Worm (Caenorhabditis elegans) whole organism, L4 larva: Measurements from ENCODE around the gene Y113G7B.15.
A peak's percentile ranks its signal among the peaks of the same experiment; 100 is the strongest.

Experiments used
- F26F4.8 ChIP-seq: fragments of 200-800 bp; sonication (Bioruptor generic); conservative IDR thresholded peaks from 2 replicates; pipeline ENCODE4 v1.3.6; 2022; ENCODE audit warnings: missing genetic modification characterization, missing compliant biosample characterization
- F37D6.2 ChIP-seq: sonication (generic microtip); optimal IDR thresholded peaks from 2 replicates; lab custom pipeline; 2016; ENCODE audit warnings: mild to moderate bottlenecking, missing genetic modification characterization, missing compliant biosample characterization
- F44E2.7 ChIP-seq: fragments of 200-800 bp; sonication (Bioruptor generic); IDR thresholded peaks from 2 replicates; pipeline ENCODE4 v2.1.2; 2022; ENCODE audit warnings: missing genetic modification characterization, missing compliant biosample characterization
- T20F7.1 ChIP-seq: fragments of 200-800 bp; sonication (Bioruptor generic); optimal IDR thresholded peaks from 2 replicates; lab custom pipeline; 2018; ENCODE audit warnings: mild to moderate bottlenecking, missing genetic modification characterization, missing compliant biosample characterization
- Y48G9A.11 ChIP-seq: fragments of 200-800 bp; sonication (Bioruptor generic); IDR thresholded peaks from 2 replicates; pipeline ENCODE4 v1.3.6; 2022; ENCODE audit warnings: missing genetic modification reagents, missing genetic modification characterization, missing compliant biosample characterization
- Y75B8A.6 ChIP-seq: fragments of 200-800 bp; sonication (Bioruptor generic); IDR thresholded peaks from 2 replicates; pipeline ENCODE4 v1.3.6; 2022; ENCODE audit warnings: missing genetic modification reagents, missing genetic modification characterization, missing compliant biosample characterization
- ZK337.2 ChIP-seq: fragments of 200-800 bp; sonication (Bioruptor generic); IDR thresholded peaks from 2 replicates; pipeline ENCODE4 v1.3.6; 2022; ENCODE audit warnings: missing genetic modification reagents, missing genetic modification characterization, missing compliant biosample characterization
- aha-1 ChIP-seq: fragments of 150-350 bp; peaks from one replicate; lab custom pipeline; 2014; ENCODE audit warnings: missing biosample characterization, missing genetic modification characterization
- aly-2 ChIP-seq: sonication (generic microtip); optimal IDR thresholded peaks from 2 replicates; lab custom pipeline; 2018; ENCODE audit warnings: missing biosample characterization, missing genetic modification characterization
- ama-1 ChIP-seq: fragments of 150-350 bp; optimal IDR thresholded peaks from 2 replicates; lab custom pipeline; 2014; ENCODE audit warnings: inconsistent platforms, mixed read lengths
- arid-1 ChIP-seq: fragments of 200-800 bp; sonication (Bioruptor generic); conservative IDR thresholded peaks from 2 replicates; pipeline ENCODE4 v1.3.6; 2022; ENCODE audit warnings: missing genetic modification reagents, missing genetic modification characterization, missing compliant biosample characterization
- ceh-20 ChIP-seq: fragments of 200-800 bp; sonication (Bioruptor generic); IDR thresholded peaks from 2 replicates; pipeline ENCODE4 v1.3.6; 2022; ENCODE audit warnings: missing genetic modification reagents, missing genetic modification characterization, missing compliant biosample characterization
- ceh-82 ChIP-seq: sonication (generic microtip); optimal IDR thresholded peaks from 2 replicates; lab custom pipeline; 2017; ENCODE audit warnings: missing biosample characterization, missing genetic modification characterization
- cey-2 ChIP-seq: sonication (generic microtip); optimal IDR thresholded peaks from 3 replicates; lab custom pipeline; 2017; ENCODE audit warnings: missing genetic modification characterization, mild to moderate bottlenecking, missing compliant biosample characterization, antibody characterized with exemption, borderline replicate concordance; ENCODE audit not compliant: insufficient read depth
- ctbp-1 ChIP-seq: fragments of 200-800 bp; sonication (Bioruptor generic); IDR thresholded peaks from 2 replicates; pipeline ENCODE4 v1.3.6; 2022; ENCODE audit warnings: missing genetic modification reagents, missing genetic modification characterization, missing compliant biosample characterization
- daf-16 ChIP-seq, 3 experiments: sonication (generic microtip); optimal IDR thresholded peaks; 2 replicates each; lab custom pipeline; 2016 to 2017; ENCODE audit warnings: missing genetic modification characterization in 3 of 3, missing genetic modification reagents in 3 of 3, mild to moderate bottlenecking in 2 of 3, missing compliant biosample characterization in 2 of 3, missing biosample characterization in 1 of 3, moderate library complexity in 1 of 3
- daf-19 ChIP-seq: fragments of 200-800 bp; sonication (Bioruptor generic); conservative IDR thresholded peaks from 2 replicates; pipeline ENCODE4 v1.3.6; 2022; ENCODE audit warnings: missing genetic modification characterization, missing compliant biosample characterization
- daf-8 ChIP-seq: fragments of 200-800 bp; sonication (Bioruptor generic); IDR thresholded peaks from 2 replicates; pipeline ENCODE4 v1.3.6; 2022; ENCODE audit warnings: missing genetic modification characterization, missing compliant biosample characterization
- dmd-9 ChIP-seq: fragments of 200-800 bp; sonication (Bioruptor generic); IDR thresholded peaks from 2 replicates; pipeline ENCODE4 v1.3.6; 2022; ENCODE audit warnings: missing genetic modification reagents, missing genetic modification characterization, missing compliant biosample characterization
- fkh-10 ChIP-seq: fragments of 150-350 bp; optimal IDR thresholded peaks from 2 replicates; lab custom pipeline; 2014; ENCODE audit warnings: missing biosample characterization, missing genetic modification reagents, missing genetic modification characterization
- gei-8 ChIP-seq: fragments of 200-800 bp; sonication (Bioruptor generic); optimal IDR thresholded peaks from 2 replicates; lab custom pipeline; 2018; ENCODE audit warnings: mild to moderate bottlenecking, missing genetic modification characterization, missing compliant biosample characterization
- jun-1 ChIP-seq: fragments of 150-350 bp; optimal IDR thresholded peaks from 2 replicates; lab custom pipeline; 2014; ENCODE audit warnings: missing biosample characterization, missing genetic modification reagents, missing genetic modification characterization
- lim-7 ChIP-seq: fragments of 200-800 bp; sonication (Bioruptor generic); IDR thresholded peaks from 2 replicates; pipeline ENCODE4 v1.3.6; 2022; ENCODE audit warnings: missing genetic modification characterization, missing compliant biosample characterization
- lin-1 ChIP-seq: fragments of 200-800 bp; sonication (Bioruptor generic); IDR thresholded peaks from 2 replicates; pipeline ENCODE4 v1.3.6; 2022; ENCODE audit warnings: missing genetic modification reagents, missing genetic modification characterization, missing compliant biosample characterization
- lin-13 ChIP-seq: fragments of 150-350 bp; optimal IDR thresholded peaks from 2 replicates; lab custom pipeline; 2014; ENCODE audit warnings: missing biosample characterization, missing genetic modification reagents, missing genetic modification characterization
- lin-15B ChIP-seq: fragments of 150-350 bp; sonication (generic microtip); optimal IDR thresholded peaks from 3 replicates; lab custom pipeline; 2014; ENCODE audit warnings: missing biosample characterization, missing genetic modification characterization
- lin-29 ChIP-seq: fragments of 200-800 bp; sonication (Bioruptor generic); IDR thresholded peaks from 2 replicates; pipeline ENCODE4 v1.3.6; 2022; ENCODE audit warnings: missing genetic modification reagents, missing genetic modification characterization, missing compliant biosample characterization
- lin-38 ChIP-seq: fragments of 200-800 bp; sonication (Bioruptor generic); IDR thresholded peaks from 2 replicates; pipeline ENCODE4 v1.3.6; 2022; ENCODE audit warnings: missing genetic modification reagents, missing genetic modification characterization, missing compliant biosample characterization
- lir-3 ChIP-seq: sonication (generic microtip); optimal IDR thresholded peaks from 2 replicates; lab custom pipeline; 2016; ENCODE audit warnings: mild to moderate bottlenecking, missing genetic modification characterization, missing compliant biosample characterization
- madf-5 ChIP-seq, 2 experiments: fragments of 200-800 bp; sonication (Bioruptor generic); IDR thresholded peaks; 2 replicates each; pipeline ENCODE4 v1.3.6; 2022; ENCODE audit warnings: missing compliant biosample characterization in 2 of 2, missing genetic modification characterization in 2 of 2
- madf-9 ChIP-seq: fragments of 200-800 bp; sonication (Bioruptor generic); conservative IDR thresholded peaks from 2 replicates; pipeline ENCODE4 v1.3.6; 2022; ENCODE audit warnings: missing genetic modification reagents, missing genetic modification characterization, missing compliant biosample characterization
- nhr-10 ChIP-seq: fragments of 150-350 bp; optimal IDR thresholded peaks from 2 replicates; lab custom pipeline; 2014; ENCODE audit warnings: missing biosample characterization, missing genetic modification characterization
- nhr-6 ChIP-seq: fragments of 150-350 bp; optimal IDR thresholded peaks from 2 replicates; lab custom pipeline; 2014; ENCODE audit warnings: missing biosample characterization, missing genetic modification characterization
- nhr-76 ChIP-seq: fragments of 150-350 bp; optimal IDR thresholded peaks from 2 replicates; lab custom pipeline; 2014; ENCODE audit warnings: missing biosample characterization, missing genetic modification characterization
- pha-4 ChIP-seq, 2 experiments: fragments of 150-350 bp in 1 of 2; fragments of 200-800 bp in 1 of 2; sonication (Bioruptor generic) in 1 of 2; IDR thresholded peaks in 1 of 2; optimal IDR thresholded peaks in 1 of 2; 2 replicates each; pipeline versions ENCODE4 v1.3.6 to Lab custom; 2014 to 2022; ENCODE audit warnings: missing genetic modification characterization in 2 of 2, missing genetic modification reagents in 2 of 2, missing biosample characterization in 1 of 2, missing compliant biosample characterization in 1 of 2
- php-3 ChIP-seq: fragments of 200-800 bp; sonication (Bioruptor generic); IDR thresholded peaks from 2 replicates; pipeline ENCODE4 v1.3.6; 2022; ENCODE audit warnings: missing genetic modification reagents, missing genetic modification characterization, missing compliant biosample characterization
- saeg-2 ChIP-seq: fragments of 200-800 bp; sonication (Bioruptor generic); IDR thresholded peaks from 2 replicates; pipeline ENCODE4 v1.3.6; 2022; ENCODE audit warnings: missing genetic modification reagents, missing genetic modification characterization, missing compliant biosample characterization
- spr-3 ChIP-seq: fragments of 200-800 bp; sonication (Bioruptor generic); optimal IDR thresholded peaks from 2 replicates; lab custom pipeline; 2018; ENCODE audit warnings: mild to moderate bottlenecking, missing genetic modification characterization, missing compliant biosample characterization
- tra-1 ChIP-seq: fragments of 200-800 bp; sonication (Bioruptor generic); IDR thresholded peaks from 2 replicates; pipeline ENCODE4 v1.3.6; 2022; ENCODE audit warnings: missing genetic modification reagents, missing genetic modification characterization, missing compliant biosample characterization
- unc-130 ChIP-seq: sonication (generic microtip); optimal IDR thresholded peaks from 2 replicates; lab custom pipeline; 2016; ENCODE audit warnings: missing genetic modification reagents, missing genetic modification characterization, missing compliant biosample characterization
- unc-39 ChIP-seq: sonication (generic microtip); optimal IDR thresholded peaks from 2 replicates; lab custom pipeline; 2017; ENCODE audit warnings: missing biosample characterization, missing genetic modification characterization
- unc-62 ChIP-seq, 3 experiments: fragments of 150-350 bp in 1 of 3; sonication (generic microtip); optimal IDR thresholded peaks in 2 of 3; peaks in 1 of 3; 1 replicate in 1 of 3; 2 replicates in 2 of 3; lab custom pipeline; 2014 to 2017; ENCODE audit warnings: missing biosample characterization in 3 of 3, missing genetic modification characterization in 3 of 3, missing genetic modification reagents in 3 of 3, missing genotype in 1 of 3
- vab-7 ChIP-seq: fragments of 200-800 bp; sonication (Bioruptor generic); IDR thresholded peaks from 2 replicates; pipeline ENCODE4 v1.3.6; 2022; ENCODE audit warnings: missing genetic modification reagents, missing genetic modification characterization, missing compliant biosample characterization
- zip-11 ChIP-seq: fragments of 200-800 bp; sonication (Bioruptor generic); IDR thresholded peaks from 2 replicates; pipeline ENCODE4 v1.3.6; 2022; ENCODE audit warnings: missing genetic modification characterization, missing compliant biosample characterization
- ztf-11 ChIP-seq: fragments of 150-350 bp; optimal IDR thresholded peaks from 2 replicates; lab custom pipeline; 2014; ENCODE audit warnings: missing biosample characterization, missing genetic modification characterization

Y113G7B.15 gene

DNA sequence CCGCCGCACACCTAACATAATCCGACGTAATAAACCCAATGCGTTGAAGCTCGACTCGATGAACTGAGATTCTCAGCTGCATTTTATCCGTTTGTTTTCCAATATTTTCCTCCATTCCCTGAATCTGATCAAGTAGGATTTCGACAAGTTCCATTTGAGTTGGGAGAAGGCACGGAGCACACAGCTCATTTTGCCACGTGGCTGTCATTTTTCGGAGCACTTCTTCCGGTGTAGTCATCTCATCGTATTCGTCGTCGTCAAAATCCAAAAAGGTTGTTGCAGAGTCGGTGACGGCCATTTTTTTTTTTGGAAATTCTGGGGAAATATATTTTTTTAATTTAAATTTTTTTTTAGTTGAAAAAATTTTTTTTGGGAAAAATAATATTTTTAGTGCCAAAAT, 3.8 kb upstream of the Y113G7B.15 start, which contains the start of gene sld-5:
Gene sld-5, minus strand, starts transcription at position 317 of the 400 bp plus-strand sequence.
- TF ChIP-seq unc-62 (GFP tag; optimal IDR thresholded peaks at IDR 0.05 in 1 of 2; lab: Kevin White, UChicago) (no peak), unc-62 (tag; optimal IDR thresholded peaks at IDR 0.05; lab: Kevin White, UChicago) (no peak), aha-1 (tag; lab: Kevin White, UChicago) (peak; percentile 93)
- TF ChIP-seq, all 104 proteins: peak for 1

DNA sequence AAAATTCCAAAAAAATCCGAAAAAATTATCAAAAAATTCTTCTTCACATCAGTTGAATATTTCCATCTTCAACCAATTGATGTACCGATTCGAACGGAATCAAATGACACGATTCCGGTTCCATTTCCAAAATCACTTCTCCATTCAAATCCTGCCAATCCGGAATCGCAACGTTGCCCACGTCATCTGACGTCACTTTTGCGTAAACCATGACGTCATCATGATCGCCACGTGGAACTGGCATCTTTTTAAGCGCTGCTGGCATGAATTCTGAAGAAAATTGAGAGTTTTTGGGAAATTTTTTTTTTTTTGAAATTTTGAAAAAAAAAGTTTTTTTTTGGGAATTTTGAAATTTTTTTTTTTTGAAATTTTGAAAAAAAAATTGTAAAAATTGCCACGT, 1.6 kb upstream of the Y113G7B.15 start:
- TF ChIP-seq dmd-9 (GFP tag; lab: Robert Waterston, UW) (no peak), pha-4 (GFP tag; IDR thresholded peaks at IDR 0.05; lab: Robert Waterston, UW) (no peak), pha-4 (tag; optimal IDR thresholded peaks at IDR 0.05; lab: Kevin White, UChicago) (no peak), nhr-6 (tag; lab: Kevin White, UChicago) (no peak), daf-8 (GFP tag; lab: Robert Waterston, UW) (no peak), lir-3 (no peak), gei-8 (GFP tag; lab: Kevin White, UChicago) (no peak), T20F7.1 (GFP tag; lab: Kevin White, UChicago) (no peak), vab-7 (no peak), aly-2 (tag; lab: Kevin White, UChicago) (no peak), nhr-76 (no peak), ztf-11 (tag; lab: Kevin White, UChicago) (no peak), spr-3 (GFP tag; lab: Kevin White, UChicago) (no peak), ama-1 (no peak), lin-15B (tag; lab: Kevin White, UChicago) (no peak), lin-38 (GFP tag; lab: Robert Waterston, UW) (no peak), Y75B8A.6 (GFP tag; lab: Robert Waterston, UW) (no peak)

DNA sequence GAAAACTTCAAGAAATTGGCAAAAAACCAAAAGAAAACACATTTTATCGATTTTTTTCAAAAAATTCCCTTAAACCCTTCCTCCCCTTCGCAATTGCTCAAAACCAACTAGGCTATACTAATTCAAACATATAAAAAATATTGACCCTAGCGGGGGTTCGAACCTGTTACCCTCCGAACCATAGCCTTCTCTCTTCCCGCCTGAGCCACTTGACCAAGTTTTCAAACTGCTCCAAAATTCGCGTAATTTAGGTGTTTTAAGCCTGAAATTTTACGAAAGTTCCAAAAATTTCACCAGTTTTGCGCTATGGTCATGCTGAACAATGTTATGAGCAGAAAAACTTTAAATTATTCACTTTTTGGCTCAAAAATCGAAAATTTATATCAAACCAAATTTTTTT, 796 bp upstream of the Y113G7B.15 start:
- no peak for TF ChIP-seq nhr-76
- no peak for TF ChIP-seq lin-29 (GFP tag; lab: Robert Waterston, UW)
- no peak for TF ChIP-seq saeg-2 (GFP tag; lab: Robert Waterston, UW)
- TF ChIP-seq ZK337.2 (GFP tag; lab: Robert Waterston, UW) = no peak
- no peak for TF ChIP-seq Y75B8A.6 (GFP tag; lab: Robert Waterston, UW)
- no peak for TF ChIP-seq unc-39 (tag; lab: Kevin White, UChicago)
- no peak for TF ChIP-seq aha-1 (tag; lab: Kevin White, UChicago)
- 0 out of 2 replicates have a peak, but pooled peaks have one; percentile 34 for TF ChIP-seq lin-1 (GFP tag; lab: Robert Waterston, UW)
- TF ChIP-seq F37D6.2 = no peak
- no peak for TF ChIP-seq ceh-82 (tag; lab: Kevin White, UChicago)
- TF ChIP-seq zip-11 (GFP tag; lab: Robert Waterston, UW) = no peak
- TF ChIP-seq fkh-10 (GFP tag; lab: Kevin White, UChicago) = no peak
- no peak for TF ChIP-seq nhr-10
- TF ChIP-seq vab-7 = no peak
- TF ChIP-seq madf-9 (GFP tag; lab: Robert Waterston, UW) = no peak
- no peak for TF ChIP-seq ctbp-1
- 0 out of 2 replicates have a peak, but pooled peaks have one; percentile 15 for TF ChIP-seq F26F4.8 (GFP tag; lab: Robert Waterston, UW)
- no peak for TF ChIP-seq unc-130
- TF ChIP-seq Y48G9A.11 = no peak
- TF ChIP-seq daf-19 = no peak
- peak; percentile 72; the same call in 1 of the 2 replicates for TF ChIP-seq F44E2.7 (GFP tag; lab: Robert Waterston, UW)
- no peak for TF ChIP-seq lim-7 (GFP tag; lab: Robert Waterston, UW)
- no peak for TF ChIP-seq daf-16 (GFP tag; optimal IDR thresholded peaks at IDR 0.05; lab: Kevin White, UChicago)
- TF ChIP-seq daf-16 (tag; optimal IDR thresholded peaks at IDR 0.05; lab: Kevin White, UChicago) = no peak
- TF ChIP-seq madf-5 (GFP tag; IDR thresholded peaks at IDR 0.05; lab: Robert Waterston, UW) = no peak
- TF ChIP-seq tra-1 = no peak
- no peak for TF ChIP-seq jun-1 (tag; lab: Kevin White, UChicago)
- TF ChIP-seq php-3 (GFP tag; lab: Robert Waterston, UW) = 0 out of 2 replicates have a peak, but pooled peaks have one; percentile 30
- no peak for TF ChIP-seq lin-13
- TF ChIP-seq ceh-20 (GFP tag; lab: Robert Waterston, UW) = no peak
- 0 out of 2 replicates have a peak, but pooled peaks have one; percentile 25 for TF ChIP-seq arid-1 (GFP tag; lab: Robert Waterston, UW)
- no peak for TF ChIP-seq cey-2 (tag; lab: Kevin White, UChicago)
